Fruit fly (Drosophila melanogaster): ENCODE data around the gene dnt.
A peak's percentile ranks its signal among the peaks of the same experiment; 100 is the strongest.

Gene dnt

DNA sequence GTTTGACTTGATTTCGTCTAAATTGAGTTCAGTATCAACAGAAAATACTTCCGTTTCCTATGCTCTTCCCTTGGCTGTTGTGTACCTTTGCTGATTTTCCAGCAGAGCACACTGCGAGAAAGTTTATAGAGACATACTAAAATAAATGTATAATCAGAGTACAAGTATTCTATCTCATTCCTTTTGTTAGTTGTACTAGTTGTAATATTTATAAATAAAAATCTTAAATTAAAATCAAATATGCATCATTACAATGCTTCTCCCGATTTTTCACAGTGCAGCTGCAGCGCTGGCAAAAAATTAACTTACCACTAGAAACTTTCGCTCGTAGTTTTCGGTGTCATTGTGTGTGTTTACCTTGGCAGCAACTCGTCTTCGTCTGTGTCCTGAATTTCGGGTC is 28.0 kb downstream of the dnt start (continued):
- TF ChIP-seq Ssrp (tag; optimal IDR thresholded peaks at IDR 0.05) (peak; percentile 57), NC2α (GFP tag; optimal IDR thresholded peaks at IDR 0.05) (no peak), sqz (GFP tag; optimal IDR thresholded peaks at IDR 0.05) (peak; percentile 12), fru (optimal IDR thresholded peaks at IDR 0.05) (no peak), CG15479 (GFP tag; optimal IDR thresholded peaks at IDR 0.05) (no peak), seq (GFP tag; IDR thresholded peaks at IDR 0.05) (0 out of 2 replicates have a peak, but pooled peaks have one; percentile 8), CG14710 (tag; optimal IDR thresholded peaks at IDR 0.05) (peak; percentile 63), CG17361 (GFP tag; IDR thresholded peaks at IDR 0.05) (peak; percentile 68; the same call in 2 of the 3 replicates), Dll (GFP tag; IDR thresholded peaks at IDR 0.05; ENCODE audit: partially characterized antibody) (no peak), CG10366 (GFP tag; IDR thresholded peaks at IDR 0.05) (peak; percentile 31; the same call in 1 of the 2 replicates), CG13424 (tag; optimal IDR thresholded peaks at IDR 0.05) (peak; percentile 54), slbo (GFP tag; IDR thresholded peaks at IDR 0.05) (peak; percentile 61), dan (GFP tag; IDR thresholded peaks at IDR 0.05) (no peak), Drgx (GFP tag; IDR thresholded peaks at IDR 0.05) (no peak), Usf (GFP tag; optimal IDR thresholded peaks at IDR 0.05) (peak; percentile 28), HLH4C (GFP tag; IDR thresholded peaks at IDR 0.05; ENCODE audit: partially characterized antibody) (no peak), CG17359 (tag; optimal IDR thresholded peaks at IDR 0.05) (peak; percentile 58), amos (GFP tag; IDR thresholded peaks at IDR 0.05; ENCODE audit: partially characterized antibody) (no peak), bbx (GFP tag; IDR thresholded peaks at IDR 0.05; ENCODE audit: partially characterized antibody) (no peak), Chrac-16 (GFP tag; optimal IDR thresholded peaks at IDR 0.05) (peak; percentile 65), CG30403 (GFP tag; optimal IDR thresholded peaks at IDR 0.05) (peak; percentile 65), CG10462 (GFP tag; optimal IDR thresholded peaks at IDR 0.05) (peak; percentile 2), CG34422 (GFP tag; IDR thresholded peaks at IDR 0.05) (peak; percentile 36; the same call in 1 of the 3 replicates), shn (GFP tag; optimal IDR thresholded peaks at IDR 0.05) (no peak), D19A (tag; optimal IDR thresholded peaks at IDR 0.05) (peak; percentile 57), her (GFP tag; optimal IDR thresholded peaks at IDR 0.05) (no peak), CG6689 (GFP tag; IDR thresholded peaks at IDR 0.05) (peak; percentile 76), Stat92E (GFP tag; optimal IDR thresholded peaks at IDR 0.05) (no peak), onecut (GFP tag; IDR thresholded peaks at IDR 0.05) (peak; percentile 25; the same call in 1 of the 2 replicates), E2f1 (GFP tag; IDR thresholded peaks at IDR 0.05) (peak; percentile 44), pb (GFP tag; optimal IDR thresholded peaks at IDR 0.05) (no peak), CG5180 (GFP tag; optimal IDR thresholded peaks at IDR 0.05) (peak; percentile 13), sisA (GFP tag; IDR thresholded peaks at IDR 0.05) (peak; percentile 36; the same call in 1 of the 2 replicates), odd (GFP tag; optimal IDR thresholded peaks at IDR 0.05) (peak; percentile 31), nau (GFP tag; optimal IDR thresholded peaks at IDR 0.05) (peak; percentile 37), sc (optimal IDR thresholded peaks at IDR 0.05) (no peak), sc (GFP tag; optimal IDR thresholded peaks at IDR 0.05) (peak; percentile 45), oc (tag; optimal IDR thresholded peaks at IDR 0.05) (no peak), twi (tag; optimal IDR thresholded peaks at IDR 0.05) (peak; percentile 40), CG7745 (tag; optimal IDR thresholded peaks at IDR 0.05) (no peak), CG2116 (GFP tag; optimal IDR thresholded peaks at IDR 0.05) (peak; percentile 13), CG14667 (GFP tag; IDR thresholded peaks at IDR 0.05) (peak; percentile 47; the same call in 1 of the 2 replicates), ab (GFP tag; optimal IDR thresholded peaks at IDR 0.05) (no peak), grau (tag; optimal IDR thresholded peaks at IDR 0.05) (peak; percentile 67), CG11504 (tag; optimal IDR thresholded peaks at IDR 0.05) (peak; percentile 62), toy (GFP tag; IDR thresholded peaks at IDR 0.05) (no peak), CG6272 (GFP tag; IDR thresholded peaks at IDR 0.05) (no peak; the same call in 1 of the 2 replicates), dimm (GFP tag; IDR thresholded peaks at IDR 0.05) (no peak), lov (optimal IDR thresholded peaks at IDR 0.05) (no peak), lov (GFP tag; IDR thresholded peaks at IDR 0.05) (no peak; the same call in 2 of the 3 replicates), CG13123 (GFP tag; optimal IDR thresholded peaks at IDR 0.05) (no peak), chn (GFP tag; optimal IDR thresholded peaks at IDR 0.05) (peak; percentile 60)

Data from whole organism, embryonic.